Worm (Caenorhabditis elegans): ENCODE results near the gene srh-266.

The srh-266 gene

ce11 chrV:682031-682430 lies 17.4 kb downstream of the srh-266 start, which contains the start of gene srx-23:
Gene srx-23, plus strand, starts transcription at chrV:682331.
- TF ChIP-seq sox-4 (tag; optimal IDR thresholded peaks at IDR 0.05), result peak; percentile 56
- TF ChIP-seq tlp-1 (tag; optimal IDR thresholded peaks at IDR 0.05), result no peak
- TF ChIP-seq ceh-63 (GFP tag; optimal IDR thresholded peaks at IDR 0.05), result no peak
- peak; percentile 49 for TF ChIP-seq fkh-8 (tag; optimal IDR thresholded peaks at IDR 0.05)

- TF ChIP-seq efl-1 (optimal IDR thresholded peaks at IDR 0.05) (no peak), efl-1 (GFP tag; optimal IDR thresholded peaks at IDR 0.05 in 1 of 2) (peak in 1 of 2 experiments; percentile 15), efl-3 (GFP tag; optimal IDR thresholded peaks at IDR 0.05) (no peak), sox-4 (tag; optimal IDR thresholded peaks at IDR 0.05) (no peak), lin-14 (GFP tag; optimal IDR thresholded peaks at IDR 0.05) (no peak), swsn-7 (tag; optimal IDR thresholded peaks at IDR 0.05) (no peak), mdl-1 (tag; optimal IDR thresholded peaks at IDR 0.05) (no peak), ama-1 (optimal IDR thresholded peaks at IDR 0.05) (no peak), sup-37 (GFP tag; optimal IDR thresholded peaks at IDR 0.05) (no peak), egl-27 (tag; optimal IDR thresholded peaks at IDR 0.05) (no peak), elt-2 (tag; optimal IDR thresholded peaks at IDR 0.05) (peak; percentile 33), lsy-2 (tag; optimal IDR thresholded peaks at IDR 0.05) (no peak), lin-15B (tag; optimal IDR thresholded peaks at IDR 0.05) (no peak), C34B4.2 (tag; optimal IDR thresholded peaks at IDR 0.05) (no peak), nhr-71 (tag; optimal IDR thresholded peaks at IDR 0.05) (no peak), ces-1 (GFP tag; optimal IDR thresholded peaks at IDR 0.05) (no peak)
Observed at ce11 chrV:683858-684257, 19.3 kb downstream of the srh-266 start, which contains the start of gene F31F4.1. Gene F31F4.1, plus strand, starts transcription at chrV:684060.

- no peak for TF ChIP-seq nhr-28 (tag; optimal IDR thresholded peaks at IDR 0.05)
- peak; percentile 66 for TF ChIP-seq blmp-1 (tag; optimal IDR thresholded peaks at IDR 0.05)
Observed at ce11 chrV:687384-687783, 22.8 kb downstream of the srh-266 start, which contains the start of gene H25P19.1. Gene H25P19.1, plus strand, starts transcription at chrV:687684.

- no peak for TF ChIP-seq rnt-1 (tag; optimal IDR thresholded peaks at IDR 0.05)
- no peak for TF ChIP-seq mef-2 (tag; optimal IDR thresholded peaks at IDR 0.05)
- no peak for TF ChIP-seq nhr-47 (tag; optimal IDR thresholded peaks at IDR 0.05)
- no peak for TF ChIP-seq unc-130 (tag; optimal IDR thresholded peaks at IDR 0.05)
Observed at ce11 chrV:689538-689937, 24.9 kb downstream of the srh-266 start.

ce11 chrV:692720-693422 lies 28.3 kb downstream of the srh-266 start, which contains the start of gene srx-4:
Gene srx-4, minus strand, starts transcription at chrV:692770.
- no peak for TF ChIP-seq nhr-84 (tag; optimal IDR thresholded peaks at IDR 0.05)
- no peak for TF ChIP-seq nhr-237 (tag; optimal IDR thresholded peaks at IDR 0.05)
- no peak for TF ChIP-seq fkh-4 (tag; optimal IDR thresholded peaks at IDR 0.05; ENCODE audit: borderline replicate concordance)
- TF ChIP-seq ama-1 (optimal IDR thresholded peaks at IDR 0.05), result no peak
- TF ChIP-seq tbx-2 (tag; optimal IDR thresholded peaks at IDR 0.05), result no peak
- TF ChIP-seq sox-4 (tag; optimal IDR thresholded peaks at IDR 0.05), result no peak
- no peak for TF ChIP-seq hlh-17 (GFP tag; optimal IDR thresholded peaks at IDR 0.05; ENCODE audit: borderline replicate concordance)

ce11 chrV:694625-695024 lies 30.0 kb downstream of the srh-266 start, which contains the start of gene srj-53:
Gene srj-53, minus strand, starts transcription at chrV:694725.
- no peak for TF ChIP-seq fkh-4 (tag; optimal IDR thresholded peaks at IDR 0.05; ENCODE audit: borderline replicate concordance)
- no peak for TF ChIP-seq lin-35 (GFP tag; optimal IDR thresholded peaks at IDR 0.05)
- TF ChIP-seq lir-3 (tag; optimal IDR thresholded peaks at IDR 0.05; ENCODE audit: poor library complexity), result no peak
- TF ChIP-seq elt-2 (tag; optimal IDR thresholded peaks at IDR 0.05), result no peak
- no peak for TF ChIP-seq nhr-71 (tag; optimal IDR thresholded peaks at IDR 0.05)
- TF ChIP-seq mef-2 (tag; optimal IDR thresholded peaks at IDR 0.05), result no peak
- no peak for TF ChIP-seq fkh-10 (GFP tag; optimal IDR thresholded peaks at IDR 0.05)
- TF ChIP-seq C16A3.4 (tag; optimal IDR thresholded peaks at IDR 0.05), result no peak
- no peak for TF ChIP-seq nhr-28 (tag; optimal IDR thresholded peaks at IDR 0.05)
- TF ChIP-seq F16B12.6 (tag; optimal IDR thresholded peaks at IDR 0.05), result no peak
- no peak for TF ChIP-seq egl-13 (tag; optimal IDR thresholded peaks at IDR 0.05)
- TF ChIP-seq unc-62 (GFP tag; optimal IDR thresholded peaks at IDR 0.05), result no peak
- TF ChIP-seq rnt-1 (tag; optimal IDR thresholded peaks at IDR 0.05), result no peak

All from whole organism, L1 larva.